Worm (Caenorhabditis elegans) whole organism, L1 larva: ENCODE results near the gene F08F3.6.

Source experiments
- ama-1 ChIP-seq: fragments of 150-350 bp; optimal IDR thresholded peaks from 2 replicates; lab custom pipeline; 2014
- sup-37 ChIP-seq: fragments of 200-800 bp; sonication (Bioruptor generic); optimal IDR thresholded peaks from 2 replicates; lab custom pipeline; 2018; ENCODE audit warnings: mild to moderate bottlenecking, missing genetic modification characterization, missing compliant biosample characterization
- unc-62 ChIP-seq: fragments of 150-350 bp; optimal IDR thresholded peaks from 2 replicates; lab custom pipeline; 2014; ENCODE audit warnings: missing biosample characterization, missing genetic modification reagents, missing genetic modification characterization

ce11 chrV:5392993-5393628, 26.8 kb downstream of the F08F3.6 start, which contains the start of gene C35A11.4:
- TF ChIP-seq unc-62 (no peak), sup-37 (GFP tag; lab: Kevin White, UChicago) (no peak), ama-1 (lab: Kevin White, UChicago) (no peak)
